Comparison of ENCODE assay signal across 3 fruit fly cellular contexts in genomic region chr3R:21838505-21838956, dm6.
TF ChIP-seq lines count a peak whose summit lies in the region.

No protein-coding gene starts in this region.

TF ChIP-seq in whole organism, embryonic, 481 proteins besides CTCF, POLR2A, EP300 and RAD21 (continued from another document and continues in another):
- TF ChIP-seq CG9727 (GFP tag; optimal IDR thresholded peaks at IDR 0.05; lab: Kevin White, UChicago) (peak; percentile 28), CG10321 (GFP tag; IDR thresholded peaks at IDR 0.05; lab: Robert Waterston, UW) (no peak), Stat92E (GFP tag; optimal IDR thresholded peaks at IDR 0.05; lab: Kevin White, UChicago) (no peak), Atf-2 (GFP tag; optimal IDR thresholded peaks at IDR 0.05; lab: Kevin White, UChicago) (peak; percentile 51), Ssrp (tag; optimal IDR thresholded peaks at IDR 0.05; lab: Kevin White, UChicago) (peak; percentile 29), tup (GFP tag; optimal IDR thresholded peaks at IDR 0.05; lab: Kevin White, UChicago) (no peak), Lhr (GFP tag; optimal IDR thresholded peaks at IDR 0.05; lab: Kevin White, UChicago) (no peak), oc (tag; optimal IDR thresholded peaks at IDR 0.05; lab: Kevin White, UChicago) (no peak), nerfin-1 (tag; optimal IDR thresholded peaks at IDR 0.05; lab: Kevin White, UChicago) (peak; percentile 14), CG12659 (GFP tag; optimal IDR thresholded peaks at IDR 0.05; lab: Kevin White, UChicago) (peak; percentile 17), org-1 (GFP tag; optimal IDR thresholded peaks at IDR 0.05; lab: Kevin White, UChicago) (peak; percentile 60), CG7556 (GFP tag; optimal IDR thresholded peaks at IDR 0.05; lab: Kevin White, UChicago) (peak; percentile 42), lilli (GFP tag; optimal IDR thresholded peaks at IDR 0.05; lab: Kevin White, UChicago) (peak; percentile 19), CG12391 (tag; optimal IDR thresholded peaks at IDR 0.05; lab: Kevin White, UChicago) (peak; percentile 15), CG9609 (GFP tag; optimal IDR thresholded peaks at IDR 0.05; lab: Kevin White, UChicago) (peak; percentile 22), Ets65A (GFP tag; lab: Kevin White, UChicago) (peak; percentile 73), Kr (GFP tag; optimal IDR thresholded peaks at IDR 0.05; lab: Kevin White, UChicago) (no peak), CG31365 (tag; optimal IDR thresholded peaks at IDR 0.05; lab: Kevin White, UChicago) (no peak), Hr3 (GFP tag; optimal IDR thresholded peaks at IDR 0.05; lab: Kevin White, UChicago) (peak; percentile 12), vvl (GFP tag; IDR thresholded peaks at IDR 0.05; lab: Robert Waterston, UW) (peak; percentile 26; the same call in 1 of the 2 replicates), CG1602 (GFP tag; optimal IDR thresholded peaks at IDR 0.05; lab: Kevin White, UChicago) (peak; percentile 8), Ptx1 (GFP tag; IDR thresholded peaks at IDR 0.05; lab: Robert Waterston, UW) (no peak), tio (GFP tag; optimal IDR thresholded peaks at IDR 0.05; lab: Kevin White, UChicago) (peak; percentile 15), CG15269 (tag; optimal IDR thresholded peaks at IDR 0.05; lab: Kevin White, UChicago) (peak; percentile 36), CG8089 (GFP tag; optimal IDR thresholded peaks at IDR 0.05; lab: Kevin White, UChicago) (peak; percentile 0), vnd (GFP tag; IDR thresholded peaks at IDR 0.05; lab: Robert Waterston, UW; ENCODE audit: partially characterized antibody) (no peak), Adf1 (GFP tag; IDR thresholded peaks at IDR 0.05; lab: Robert Waterston, UW) (no peak), Hr39 (optimal IDR thresholded peaks at IDR 0.05; lab: Kevin White, UChicago) (no peak), CG9437 (GFP tag; optimal IDR thresholded peaks at IDR 0.05; lab: Kevin White, UChicago) (peak; percentile 58), Hmr (GFP tag; optimal IDR thresholded peaks at IDR 0.05; lab: Kevin White, UChicago) (peak; percentile 4), phol (tag; optimal IDR thresholded peaks at IDR 0.05; lab: Kevin White, UChicago) (peak; percentile 33), Ets97D (GFP tag; optimal IDR thresholded peaks at IDR 0.05; lab: Kevin White, UChicago) (no peak), dysf (GFP tag; IDR thresholded peaks at IDR 0.05; lab: Robert Waterston, UW) (peak; percentile 40; the same call in 1 of the 3 replicates), yki (optimal IDR thresholded peaks at IDR 0.05; lab: Kevin White, UChicago) (no peak), esg (GFP tag; conservative IDR thresholded peaks at IDR 0.05; lab: Robert Waterston, UW) (no peak), CG8290 (GFP tag; optimal IDR thresholded peaks at IDR 0.05; lab: Kevin White, UChicago) (no peak), CG8290 (tag; optimal IDR thresholded peaks at IDR 0.05; lab: Kevin White, UChicago) (peak in 1 of 2 experiments; percentile 6), Fer1 (GFP tag; optimal IDR thresholded peaks at IDR 0.05; lab: Kevin White, UChicago) (no peak), CoRest (tag; optimal IDR thresholded peaks at IDR 0.05; lab: Kevin White, UChicago) (peak; percentile 58), CG17385 (GFP tag; optimal IDR thresholded peaks at IDR 0.05; lab: Kevin White, UChicago) (peak; percentile 3), CG4424 (GFP tag; optimal IDR thresholded peaks at IDR 0.05; lab: Kevin White, UChicago) (peak; percentile 9), abd-A (tag; optimal IDR thresholded peaks at IDR 0.05; lab: Kevin White, UChicago) (no peak), pum (GFP tag; optimal IDR thresholded peaks at IDR 0.05; lab: Kevin White, UChicago) (peak; percentile 39), CkIIα-i1 (GFP tag; IDR thresholded peaks at IDR 0.05; lab: Robert Waterston, UW) (no peak), gcm (GFP tag; optimal IDR thresholded peaks at IDR 0.05; lab: Kevin White, UChicago) (peak; percentile 26)

TF ChIP-seq in whole organism, prepupa, 60 proteins besides CTCF, POLR2A, EP300 and RAD21 (continued from another document):
- TF ChIP-seq Gug (GFP tag; IDR thresholded peaks at IDR 0.05; lab: Robert Waterston, UW) (0 out of 2 replicates have a peak, but pooled peaks have one; percentile 56), Hr38 (GFP tag; optimal IDR thresholded peaks at IDR 0.05; lab: Kevin White, UChicago) (no peak), CG15336 (GFP tag; IDR thresholded peaks at IDR 0.05; lab: Robert Waterston, UW) (peak; percentile 74), fkh (GFP tag; optimal IDR thresholded peaks at IDR 0.05; lab: Kevin White, UChicago) (no peak), vri (GFP tag; optimal IDR thresholded peaks at IDR 0.05; lab: Kevin White, UChicago) (peak; percentile 61), esn (GFP tag; optimal IDR thresholded peaks at IDR 0.05; lab: Kevin White, UChicago) (peak; percentile 95), fd85E (GFP tag; optimal IDR thresholded peaks at IDR 0.05; lab: Kevin White, UChicago) (no peak), OdsH (GFP tag; optimal IDR thresholded peaks at IDR 0.05; lab: Kevin White, UChicago) (peak; percentile 91), CG10669 (GFP tag; optimal IDR thresholded peaks at IDR 0.05; lab: Kevin White, UChicago) (peak; percentile 82), lz (GFP tag; optimal IDR thresholded peaks at IDR 0.05; lab: Kevin White, UChicago) (peak; percentile 91), net (GFP tag; optimal IDR thresholded peaks at IDR 0.05; lab: Kevin White, UChicago) (peak; percentile 90), CG8319 (GFP tag; optimal IDR thresholded peaks at IDR 0.05; lab: Kevin White, UChicago) (peak; percentile 41), Ets96B (tag; optimal IDR thresholded peaks at IDR 0.05; lab: Kevin White, UChicago) (peak; percentile 81), CG34406 (GFP tag; optimal IDR thresholded peaks at IDR 0.05; lab: Kevin White, UChicago) (peak; percentile 84), spab (GFP tag; optimal IDR thresholded peaks at IDR 0.05; lab: Kevin White, UChicago) (peak; percentile 93), CG8119 (GFP tag; IDR thresholded peaks at IDR 0.05; lab: Robert Waterston, UW) (peak; percentile 77), cyc (GFP tag; optimal IDR thresholded peaks at IDR 0.05; lab: Kevin White, UChicago) (peak; percentile 82), CG11294 (GFP tag; IDR thresholded peaks at IDR 0.05; lab: Robert Waterston, UW) (peak; percentile 48), CG8632 (GFP tag; optimal IDR thresholded peaks at IDR 0.05; lab: Kevin White, UChicago) (peak; percentile 86), CG9139 (GFP tag; optimal IDR thresholded peaks at IDR 0.05; lab: Kevin White, UChicago) (peak; percentile 80), pdm3 (GFP tag; optimal IDR thresholded peaks at IDR 0.05; lab: Kevin White, UChicago) (peak; percentile 90), Blimp-1 (GFP tag; optimal IDR thresholded peaks at IDR 0.05; lab: Kevin White, UChicago) (peak; percentile 57), Eip93F (GFP tag; optimal IDR thresholded peaks at IDR 0.05; lab: Kevin White, UChicago) (peak; percentile 59), CG11762 (GFP tag; optimal IDR thresholded peaks at IDR 0.05; lab: Kevin White, UChicago; ENCODE audit: insufficient read depth) (peak; percentile 76), CG11902 (GFP tag; optimal IDR thresholded peaks at IDR 0.05; lab: Kevin White, UChicago) (peak; percentile 64), CG10631 (GFP tag; optimal IDR thresholded peaks at IDR 0.05; lab: Kevin White, UChicago) (peak; percentile 88), topi (GFP tag; optimal IDR thresholded peaks at IDR 0.05; lab: Kevin White, UChicago) (peak; percentile 90), svp (GFP tag; lab: Kevin White, UChicago) (peak; percentile 96), CG1621 (tag; optimal IDR thresholded peaks at IDR 0.05; lab: Kevin White, UChicago) (peak; percentile 78), CG16779 (tag; optimal IDR thresholded peaks at IDR 0.05; lab: Kevin White, UChicago) (peak; percentile 87), achi (GFP tag; optimal IDR thresholded peaks at IDR 0.05; lab: Kevin White, UChicago) (peak; percentile 87), Ets21C (GFP tag; optimal IDR thresholded peaks at IDR 0.05; lab: Kevin White, UChicago) (peak; percentile 83), Smox (GFP tag; optimal IDR thresholded peaks at IDR 0.05; lab: Kevin White, UChicago) (peak; percentile 89), Sox14 (GFP tag; optimal IDR thresholded peaks at IDR 0.05; lab: Kevin White, UChicago) (peak; percentile 95), CG31627 (GFP tag; optimal IDR thresholded peaks at IDR 0.05; lab: Kevin White, UChicago) (peak; percentile 91), CG3919 (GFP tag; optimal IDR thresholded peaks at IDR 0.05; lab: Kevin White, UChicago) (peak; percentile 76), CG32006 (GFP tag; optimal IDR thresholded peaks at IDR 0.05; lab: Kevin White, UChicago) (peak; percentile 95)

TF ChIP-seq in whole organism, wandering third instar larva, 38 proteins besides CTCF, POLR2A, EP300 and RAD21 (continued from another document):
- TF ChIP-seq rgr (GFP tag; optimal IDR thresholded peaks at IDR 0.05; lab: Kevin White, UChicago): peak; percentile 83
- no peak for TF ChIP-seq GATAd (GFP tag; optimal IDR thresholded peaks at IDR 0.05; lab: Kevin White, UChicago)
- peak; percentile 85 for TF ChIP-seq h (GFP tag; optimal IDR thresholded peaks at IDR 0.05; lab: Kevin White, UChicago)
- no peak for TF ChIP-seq usp (GFP tag; optimal IDR thresholded peaks at IDR 0.05; lab: Kevin White, UChicago)
- TF ChIP-seq Dfd (GFP tag; optimal IDR thresholded peaks at IDR 0.05; lab: Kevin White, UChicago): no peak
- TF ChIP-seq brk (GFP tag; optimal IDR thresholded peaks at IDR 0.05; lab: Kevin White, UChicago): no peak
- TF ChIP-seq Rel (GFP tag; optimal IDR thresholded peaks at IDR 0.05; lab: Kevin White, UChicago): peak; percentile 26
- TF ChIP-seq Rel (tag; optimal IDR thresholded peaks at IDR 0.05; lab: Kevin White, UChicago): no peak
